Fruit fly (Drosophila melanogaster) whole organism, embryonic: ENCODE data around the gene Tmtc4.

Experiments
- Ada2b ChIP-seq: fragments of 200-800 bp; sonication (Bioruptor generic); IDR thresholded peaks from 2 replicates; pipeline ENCODE4 v1.3.6; 2022; ENCODE audit warnings: missing biosample characterization, missing genetic modification characterization
- Atf-2 ChIP-seq: fragments of 200-800 bp; sonication (Bioruptor generic); optimal IDR thresholded peaks from 2 replicates; lab custom pipeline; 2016; ENCODE audit warnings: missing biosample characterization, missing genetic modification characterization
- Blimp-1 ChIP-seq: fragments of 200-800 bp; sonication (Bioruptor generic); optimal IDR thresholded peaks from 3 replicates; lab custom pipeline; 2018; ENCODE audit warnings: missing biosample characterization, missing genetic modification characterization, mild to moderate bottlenecking, moderate library complexity, missing genetic modification reagents
- CG12219 ChIP-seq: fragments of 200-800 bp; sonication (Bioruptor generic); optimal IDR thresholded peaks from 3 replicates; lab custom pipeline; 2018; ENCODE audit warnings: missing biosample characterization, mild to moderate bottlenecking, missing genetic modification characterization
- CG1233 ChIP-seq: fragments of 200-800 bp; sonication (Bioruptor generic); optimal IDR thresholded peaks from 4 replicates; lab custom pipeline; 2018; ENCODE audit warnings: missing biosample characterization, mild to moderate bottlenecking, missing genetic modification characterization
- CG12659 ChIP-seq: fragments of 200-800 bp; sonication (Bioruptor generic); optimal IDR thresholded peaks from 3 replicates; lab custom pipeline; 2017; ENCODE audit warnings: mild to moderate bottlenecking, missing biosample characterization, missing genetic modification reagents, missing genetic modification characterization
- CG12769 ChIP-seq: fragments of 200-800 bp; sonication (Bioruptor generic); optimal IDR thresholded peaks from 2 replicates; lab custom pipeline; 2019; ENCODE audit warnings: missing biosample characterization, mild to moderate bottlenecking, missing genetic modification characterization, moderate library complexity
- CG12942 ChIP-seq: fragments of 200-800 bp; sonication (Bioruptor generic); optimal IDR thresholded peaks from 3 replicates; lab custom pipeline; 2016; ENCODE audit warnings: missing biosample characterization, missing genetic modification characterization
- CG14441 ChIP-seq: fragments of 200-800 bp; sonication (Bioruptor generic); IDR thresholded peaks from 2 replicates; pipeline ENCODE4 v1.3.6; 2022; ENCODE audit warnings: missing biosample characterization, missing genetic modification characterization
- CG1529 ChIP-seq: fragments of 200-800 bp; sonication (Bioruptor generic); optimal IDR thresholded peaks from 3 replicates; lab custom pipeline; 2018; ENCODE audit warnings: missing biosample characterization, missing genetic modification characterization
- CG18011 ChIP-seq: fragments of 200-800 bp; sonication (Bioruptor generic); optimal IDR thresholded peaks from 2 replicates; lab custom pipeline; 2017; ENCODE audit warnings: missing biosample characterization, missing genetic modification characterization, mild to moderate bottlenecking, moderate library complexity, missing genotype
- CG18599 ChIP-seq: fragments of 200-800 bp; sonication (Bioruptor generic); optimal IDR thresholded peaks from 3 replicates; lab custom pipeline; 2017; ENCODE audit warnings: missing biosample characterization, missing genetic modification characterization, mild to moderate bottlenecking, moderate library complexity, missing genetic modification reagents
- CG18764 ChIP-seq: fragments of 200-800 bp; sonication (Bioruptor generic); optimal IDR thresholded peaks from 3 replicates; lab custom pipeline; 2016; ENCODE audit warnings: missing biosample characterization, missing genetic modification characterization
- CG42726 ChIP-seq: fragments of 200-800 bp; sonication (Bioruptor generic); IDR thresholded peaks from 2 replicates; pipeline ENCODE4 v1.3.6; 2022; ENCODE audit warnings: missing biosample characterization, missing genetic modification characterization; ENCODE audit not compliant: partially characterized antibody
- CG4854 ChIP-seq: fragments of 200-800 bp; sonication (Bioruptor generic); optimal IDR thresholded peaks from 2 replicates; lab custom pipeline; 2016; ENCODE audit warnings: missing biosample characterization, missing genetic modification characterization, inconsistent platforms
- CG5953 ChIP-seq: fragments of 200-800 bp; sonication (Bioruptor generic); IDR thresholded peaks from 2 replicates; pipeline ENCODE4 v1.3.6; 2022; ENCODE audit warnings: missing biosample characterization, missing genetic modification characterization
- CG6765 ChIP-seq: fragments of 200-800 bp; sonication (Bioruptor generic); optimal IDR thresholded peaks from 3 replicates; lab custom pipeline; 2017; ENCODE audit warnings: missing biosample characterization, mild to moderate bottlenecking, missing genetic modification characterization
- CG7839 ChIP-seq: fragments of 200-800 bp; sonication (Bioruptor generic); optimal IDR thresholded peaks from 3 replicates; lab custom pipeline; 2018; ENCODE audit warnings: missing biosample characterization, mild to moderate bottlenecking, missing genetic modification characterization, moderate library complexity
- CG8388 ChIP-seq: fragments of 200-800 bp; sonication (Bioruptor generic); optimal IDR thresholded peaks from 2 replicates; lab custom pipeline; 2019; ENCODE audit warnings: missing biosample characterization, mild to moderate bottlenecking, missing genetic modification characterization, moderate library complexity
- CG8765 ChIP-seq: fragments of 200-800 bp; sonication (Bioruptor generic); IDR thresholded peaks from 2 replicates; pipeline ENCODE4 v1.3.6; 2022; ENCODE audit warnings: missing biosample characterization, missing genetic modification characterization
- CG9797 ChIP-seq: fragments of 200-800 bp; sonication (Bioruptor generic); optimal IDR thresholded peaks from 3 replicates; lab custom pipeline; 2018; ENCODE audit warnings: missing biosample characterization, mild to moderate bottlenecking, missing genetic modification characterization
- Dbx ChIP-seq: fragments of 200-800 bp; sonication (Bioruptor generic); IDR thresholded peaks from 3 replicates; pipeline ENCODE4 v1.3.6; 2022; ENCODE audit warnings: missing biosample characterization, missing genetic modification characterization
- Deaf1 ChIP-seq: fragments of 200-800 bp; optimal IDR thresholded peaks from 3 replicates; lab custom pipeline; 2019; ENCODE audit warnings: missing biosample characterization, mild to moderate bottlenecking, missing genetic modification characterization, moderate library complexity
- Eip74EF ChIP-seq, 2 experiments: fragments of 200-800 bp in 1 of 2; fragments of >200 bp in 1 of 2; sonication (Bioruptor generic) in 1 of 2; optimal IDR thresholded peaks; 2 replicates each; lab custom pipeline; 2017 to 2019; ENCODE audit warnings: missing biosample characterization in 2 of 2, missing genetic modification characterization in 2 of 2, mild to moderate bottlenecking in 1 of 2, moderate library complexity in 1 of 2
- H2.0 ChIP-seq: fragments of 200-800 bp; sonication (Bioruptor generic); IDR thresholded peaks from 2 replicates; pipeline ENCODE4 v1.3.6; 2022; ENCODE audit warnings: missing biosample characterization, missing genetic modification characterization
- Hand ChIP-seq: fragments of 200-800 bp; sonication (Bioruptor generic); optimal IDR thresholded peaks from 2 replicates; lab custom pipeline; 2017; ENCODE audit warnings: mild to moderate bottlenecking, missing biosample characterization, missing genetic modification reagents, missing genetic modification characterization
- Hr3 ChIP-seq: fragments of 200-800 bp; sonication (Bioruptor generic); optimal IDR thresholded peaks from 3 replicates; lab custom pipeline; 2016; ENCODE audit warnings: missing biosample characterization, missing genetic modification characterization
- Hr39 ChIP-seq: fragments of >200 bp; optimal IDR thresholded peaks from 2 replicates; lab custom pipeline; 2017
- Lhr ChIP-seq: fragments of 200-800 bp; sonication (Bioruptor generic); optimal IDR thresholded peaks from 3 replicates; lab custom pipeline; 2017; ENCODE audit warnings: mild to moderate bottlenecking, missing biosample characterization, missing genetic modification reagents, missing genetic modification characterization
- Lpt ChIP-seq: fragments of >200 bp; optimal IDR thresholded peaks from 2 replicates; lab custom pipeline; 2018; ENCODE audit warnings: missing biosample characterization, missing genetic modification characterization
- NK7.1 ChIP-seq: fragments of 200-800 bp; sonication (Bioruptor generic); optimal IDR thresholded peaks from 3 replicates; lab custom pipeline; 2016; ENCODE audit warnings: missing biosample characterization, missing genetic modification characterization
- Poxn ChIP-seq: fragments of 200-800 bp; sonication (Bioruptor generic); IDR thresholded peaks from 2 replicates; pipeline ENCODE4 v1.3.6; 2022; ENCODE audit warnings: missing biosample characterization, missing genetic modification characterization
- abd-A ChIP-seq: fragments of 200-800 bp; sonication (Bioruptor generic); optimal IDR thresholded peaks from 3 replicates; lab custom pipeline; 2019; ENCODE audit warnings: missing biosample characterization, mild to moderate bottlenecking, missing genetic modification characterization, moderate library complexity
- chm ChIP-seq: fragments of 200-800 bp; sonication (Bioruptor generic); IDR thresholded peaks from 2 replicates; pipeline ENCODE4 v1.3.6; 2022; ENCODE audit warnings: missing biosample characterization, missing genetic modification characterization
- chn ChIP-seq: fragments of 200-800 bp; sonication (Bioruptor generic); optimal IDR thresholded peaks from 2 replicates; lab custom pipeline; 2016; ENCODE audit warnings: missing biosample characterization, missing genetic modification characterization
- danr ChIP-seq: fragments of 200-800 bp; sonication (Bioruptor generic); IDR thresholded peaks from 2 replicates; pipeline ENCODE4 v1.3.6; 2022; ENCODE audit warnings: missing biosample characterization, missing genetic modification characterization
- dm ChIP-seq: fragments of 200-800 bp; sonication (Bioruptor generic); optimal IDR thresholded peaks from 3 replicates; lab custom pipeline; 2016; ENCODE audit warnings: missing biosample characterization, missing genetic modification characterization
- dmrt11E ChIP-seq: fragments of 200-800 bp; sonication (Bioruptor generic); optimal IDR thresholded peaks from 3 replicates; lab custom pipeline; 2018; ENCODE audit warnings: missing biosample characterization, mild to moderate bottlenecking, missing genetic modification characterization, moderate library complexity
- en ChIP-seq: fragments of 200-800 bp; sonication (Bioruptor generic); optimal IDR thresholded peaks from 2 replicates; lab custom pipeline; 2016; ENCODE audit warnings: missing biosample characterization, missing genetic modification characterization
- eve ChIP-seq, 2 experiments: fragments of >200 bp; optimal IDR thresholded peaks; 2 replicates each; lab custom pipeline; 2017; ENCODE audit warnings: missing biosample characterization in 2 of 2, missing genetic modification characterization in 2 of 2
- fd3F ChIP-seq: fragments of 200-800 bp; sonication (Bioruptor generic); optimal IDR thresholded peaks from 2 replicates; lab custom pipeline; 2018; ENCODE audit warnings: missing biosample characterization, mild to moderate bottlenecking, missing genetic modification characterization, moderate library complexity
- fd64A ChIP-seq: fragments of 200-800 bp; sonication (Bioruptor generic); optimal IDR thresholded peaks from 3 replicates; lab custom pipeline; 2018; ENCODE audit warnings: missing biosample characterization, mild to moderate bottlenecking, missing genetic modification characterization
- gsb-n ChIP-seq: fragments of 200-800 bp; sonication (Bioruptor generic); optimal IDR thresholded peaks from 3 replicates; lab custom pipeline; 2018; ENCODE audit warnings: missing biosample characterization, mild to moderate bottlenecking, missing genetic modification characterization
- jumu ChIP-seq: fragments of 200-800 bp; sonication (Bioruptor generic); optimal IDR thresholded peaks from 3 replicates; lab custom pipeline; 2016; ENCODE audit warnings: missing biosample characterization, missing genetic modification characterization
- otp ChIP-seq: fragments of 200-800 bp; sonication (Bioruptor generic); IDR thresholded peaks from 3 replicates; pipeline ENCODE4, ENCODE4 v1.3.6; 2022; ENCODE audit warnings: missing biosample characterization, missing genetic modification characterization
- pita ChIP-seq: fragments of 200-800 bp; sonication (Bioruptor generic); optimal IDR thresholded peaks from 2 replicates; lab custom pipeline; 2017; ENCODE audit warnings: missing biosample characterization, mild to moderate bottlenecking, missing genetic modification characterization
- sens ChIP-seq: fragments of 200-800 bp; sonication (Bioruptor generic); peaks from one replicate; lab custom pipeline; 2016; ENCODE audit warnings: missing biosample characterization, missing genetic modification characterization
- sim ChIP-seq: fragments of 200-800 bp; sonication (Bioruptor generic); IDR thresholded peaks from 2 replicates; pipeline ENCODE4 v1.3.6; 2022; ENCODE audit warnings: missing biosample characterization, missing genetic modification characterization
- sima ChIP-seq: fragments of 200-800 bp; sonication (Bioruptor generic); optimal IDR thresholded peaks from 2 replicates; lab custom pipeline; 2016; ENCODE audit warnings: missing biosample characterization, missing genetic modification characterization
- ssp ChIP-seq: fragments of 200-800 bp; sonication (Bioruptor generic); IDR thresholded peaks from 2 replicates; pipeline ENCODE4 v1.3.6; 2022; ENCODE audit warnings: missing biosample characterization, missing genetic modification characterization
- toy ChIP-seq: fragments of 200-800 bp; sonication (Bioruptor generic); IDR thresholded peaks from 2 replicates; pipeline ENCODE4 v1.3.6; 2022; ENCODE audit warnings: missing biosample characterization, missing genetic modification characterization
- trh ChIP-seq: fragments of 200-800 bp; sonication (Bioruptor generic); optimal IDR thresholded peaks from 2 replicates; lab custom pipeline; 2016; ENCODE audit warnings: missing biosample characterization, missing genetic modification characterization
- wdn ChIP-seq: fragments of 200-800 bp; sonication (Bioruptor generic); IDR thresholded peaks from 2 replicates; pipeline ENCODE4 v1.3.6; 2022; ENCODE audit warnings: missing biosample characterization, missing genetic modification characterization

The Tmtc4 gene

DNA sequence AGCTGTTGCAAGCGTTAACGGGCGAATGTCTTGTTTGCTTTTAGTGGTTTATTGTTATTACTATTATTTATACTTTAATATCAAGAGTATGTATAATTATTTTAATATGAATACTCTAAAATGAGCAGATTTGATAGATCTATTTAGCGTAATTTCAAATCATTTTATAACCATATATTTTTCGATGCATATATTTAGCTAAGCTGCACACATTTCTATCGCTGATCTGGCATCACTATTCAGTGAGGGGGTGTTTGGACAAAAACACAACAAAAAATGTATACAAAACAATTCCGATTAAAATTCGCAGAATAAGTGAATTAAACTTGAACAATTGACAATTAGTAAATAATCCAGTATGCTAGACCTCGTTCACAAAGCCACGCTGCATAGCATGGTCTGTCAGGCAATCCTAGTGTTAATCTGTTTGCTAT is at the start of gene Tmtc4, which contains the start of gene Trs33 (continued):
- TF ChIP-seq pita (GFP tag; lab: Kevin White, UChicago) (no peak), danr (GFP tag; lab: Robert Waterston, UW) (no peak), CG8388 (GFP tag; lab: Kevin White, UChicago) (peak; percentile 35), eve (GFP tag; optimal IDR thresholded peaks at IDR 0.05; lab: Kevin White, UChicago) (no peak), gsb-n (peak; percentile 58), sim (GFP tag; lab: Robert Waterston, UW) (no peak), Eip74EF (GFP tag; optimal IDR thresholded peaks at IDR 0.05; lab: Kevin White, UChicago) (peak in 1 of 2 experiments; percentile 17), toy (GFP tag; lab: Robert Waterston, UW) (no peak), dmrt11E (tag; lab: Kevin White, UChicago) (peak; percentile 28), CG1233 (GFP tag; lab: Kevin White, UChicago) (no peak), CG9797 (GFP tag; lab: Kevin White, UChicago) (no peak), Deaf1 (no peak), chm (GFP tag; lab: Robert Waterston, UW) (no peak), CG7839 (tag; lab: Kevin White, UChicago) (no peak), CG12769 (tag; lab: Kevin White, UChicago) (no peak), CG6765 (no peak), fd3F (GFP tag; lab: Kevin White, UChicago) (no peak), CG18011 (no peak), CG8765 (GFP tag; lab: Robert Waterston, UW) (no peak), CG42726 (no peak), Poxn (no peak), jumu (GFP tag; lab: Kevin White, UChicago) (no peak), CG14441 (no peak), Blimp-1 (GFP tag; lab: Kevin White, UChicago) (peak; percentile 31), Lhr (GFP tag; lab: Kevin White, UChicago) (no peak), wdn (GFP tag; lab: Robert Waterston, UW) (no peak), Ada2b (GFP tag; lab: Robert Waterston, UW) (peak; percentile 35; the same call in 1 of the 2 replicates), CG12942 (no peak), CG12659 (GFP tag; lab: Kevin White, UChicago) (peak; percentile 61), CG18599 (GFP tag; lab: Kevin White, UChicago) (peak; percentile 37), CG18764 (no peak), H2.0 (GFP tag; lab: Robert Waterston, UW) (no peak), Hr3 (GFP tag; lab: Kevin White, UChicago) (peak; percentile 44), Lpt (GFP tag; lab: Kevin White, UChicago) (no peak), trh (GFP tag; lab: Kevin White, UChicago) (no peak), NK7.1 (GFP tag; lab: Kevin White, UChicago) (no peak), CG12219 (GFP tag; lab: Kevin White, UChicago) (no peak), sens (GFP tag; lab: Kevin White, UChicago) (peak; percentile 67), Dbx (GFP tag; lab: Robert Waterston, UW) (no peak), fd64A (GFP tag; lab: Kevin White, UChicago) (no peak), CG1529 (GFP tag; lab: Kevin White, UChicago) (no peak), CG4854 (GFP tag; lab: Kevin White, UChicago) (no peak), Hr39 (lab: Kevin White, UChicago) (no peak), sima (GFP tag; lab: Kevin White, UChicago) (no peak), otp (no peak), abd-A (tag; lab: Kevin White, UChicago) (no peak), en (no peak), dm (GFP tag; lab: Kevin White, UChicago) (no peak), chn (GFP tag; lab: Kevin White, UChicago) (no peak), Hand (GFP tag; lab: Kevin White, UChicago) (no peak), CG5953 (GFP tag; lab: Robert Waterston, UW) (no peak), ssp (GFP tag; lab: Robert Waterston, UW) (no peak), Atf-2 (GFP tag; lab: Kevin White, UChicago) (no peak)
